Fruit fly (Drosophila melanogaster) whole organism, adult: ENCODE measurements around the gene CG4768.

ENCODE experiments used
- CG11617 ChIP-seq: fragments of 200-800 bp; sonication (Bioruptor generic); optimal IDR thresholded peaks from 2 replicates; lab custom pipeline; 2017; ENCODE audit warnings: mild to moderate bottlenecking, missing biosample characterization, missing genetic modification reagents, missing genetic modification characterization
- CG12768 ChIP-seq: fragments of 200-800 bp; sonication (Bioruptor generic); optimal IDR thresholded peaks from 2 replicates; lab custom pipeline; 2017; ENCODE audit warnings: missing biosample characterization, missing genetic modification characterization, mild to moderate bottlenecking, moderate library complexity, missing genetic modification reagents
- CG14711 ChIP-seq: fragments of 200-800 bp; sonication (Bioruptor generic); optimal IDR thresholded peaks from 2 replicates; lab custom pipeline; 2018; ENCODE audit warnings: missing biosample characterization, mild to moderate bottlenecking, missing genetic modification characterization, moderate library complexity
- CG1620 ChIP-seq: fragments of 200-800 bp; sonication (Bioruptor generic); optimal IDR thresholded peaks from 2 replicates; lab custom pipeline; 2016; ENCODE audit warnings: missing biosample characterization, missing genetic modification characterization
- CG33017 ChIP-seq: fragments of 200-800 bp; sonication (Bioruptor generic); optimal IDR thresholded peaks from 2 replicates; lab custom pipeline; 2018; ENCODE audit warnings: missing biosample characterization, mild to moderate bottlenecking, missing genetic modification characterization, moderate library complexity
- CG5204 ChIP-seq: fragments of 200-800 bp; sonication (Bioruptor generic); optimal IDR thresholded peaks from 2 replicates; lab custom pipeline; 2016; ENCODE audit warnings: missing biosample characterization, missing genetic modification characterization
- CG7045 ChIP-seq: fragments of 200-800 bp; sonication (Bioruptor generic); optimal IDR thresholded peaks from 2 replicates; lab custom pipeline; 2017; ENCODE audit warnings: missing biosample characterization, mild to moderate bottlenecking, missing genetic modification characterization
- CG7101 ChIP-seq: fragments of 200-800 bp; sonication (Bioruptor generic); optimal IDR thresholded peaks from 2 replicates; lab custom pipeline; 2018; ENCODE audit warnings: missing biosample characterization, mild to moderate bottlenecking, missing genetic modification characterization, moderate library complexity
- Clk ChIP-seq: fragments of 200-800 bp; sonication (Bioruptor generic); optimal IDR thresholded peaks from 2 replicates; lab custom pipeline; 2017; ENCODE audit warnings: missing biosample characterization, missing genetic modification characterization
- Crg-1 ChIP-seq: fragments of 200-800 bp; sonication (Bioruptor generic); optimal IDR thresholded peaks from 2 replicates; lab custom pipeline; 2016; ENCODE audit warnings: missing biosample characterization, missing genetic modification characterization
- Hr96 ChIP-seq: fragments of 200-800 bp; sonication (Bioruptor generic); optimal IDR thresholded peaks from 2 replicates; lab custom pipeline; 2016; ENCODE audit warnings: missing biosample characterization, missing genetic modification characterization
- Mnt ChIP-seq: fragments of 200-800 bp; sonication (Bioruptor generic); optimal IDR thresholded peaks from 2 replicates; lab custom pipeline; 2016; ENCODE audit warnings: missing biosample characterization, mild to moderate bottlenecking, missing genetic modification characterization
- bab1 ChIP-seq: fragments of 200-800 bp; sonication (Bioruptor generic); optimal IDR thresholded peaks from 3 replicates; lab custom pipeline; 2019; ENCODE audit warnings: missing biosample characterization, mild to moderate bottlenecking, missing genetic modification characterization, moderate library complexity
- cic ChIP-seq: fragments of 200-800 bp; sonication (Bioruptor generic); optimal IDR thresholded peaks from 2 replicates; lab custom pipeline; 2017; ENCODE audit warnings: missing biosample characterization, mild to moderate bottlenecking, missing genetic modification characterization, moderate library complexity
- cnc ChIP-seq, 2 experiments: fragments of >200 bp; optimal IDR thresholded peaks; 2 replicates each; lab custom pipeline; 2017
- kay ChIP-seq: fragments of 200-800 bp; sonication (Bioruptor generic); peaks from one replicate; lab custom pipeline; 2016; ENCODE audit warnings: missing biosample characterization, missing genetic modification characterization, borderline replicate concordance
- ovo ChIP-seq: fragments of 200-800 bp; sonication (Bioruptor generic); optimal IDR thresholded peaks from 2 replicates; lab custom pipeline; 2016; ENCODE audit warnings: missing biosample characterization, missing genetic modification characterization
- pad ChIP-seq: fragments of 200-800 bp; sonication (Bioruptor generic); optimal IDR thresholded peaks from 3 replicates; lab custom pipeline; 2017; ENCODE audit warnings: missing biosample characterization, missing genetic modification characterization, mild to moderate bottlenecking, moderate library complexity, missing genetic modification reagents
- tj ChIP-seq: fragments of 200-800 bp; sonication (Bioruptor generic); optimal IDR thresholded peaks from 3 replicates; lab custom pipeline; 2017; ENCODE audit warnings: missing biosample characterization, mild to moderate bottlenecking, missing genetic modification characterization, moderate library complexity
- toe ChIP-seq: fragments of 200-800 bp; sonication (Bioruptor generic); optimal IDR thresholded peaks from 2 replicates; lab custom pipeline; 2016; ENCODE audit warnings: missing biosample characterization, missing genetic modification characterization

Gene CG4768

DNA sequence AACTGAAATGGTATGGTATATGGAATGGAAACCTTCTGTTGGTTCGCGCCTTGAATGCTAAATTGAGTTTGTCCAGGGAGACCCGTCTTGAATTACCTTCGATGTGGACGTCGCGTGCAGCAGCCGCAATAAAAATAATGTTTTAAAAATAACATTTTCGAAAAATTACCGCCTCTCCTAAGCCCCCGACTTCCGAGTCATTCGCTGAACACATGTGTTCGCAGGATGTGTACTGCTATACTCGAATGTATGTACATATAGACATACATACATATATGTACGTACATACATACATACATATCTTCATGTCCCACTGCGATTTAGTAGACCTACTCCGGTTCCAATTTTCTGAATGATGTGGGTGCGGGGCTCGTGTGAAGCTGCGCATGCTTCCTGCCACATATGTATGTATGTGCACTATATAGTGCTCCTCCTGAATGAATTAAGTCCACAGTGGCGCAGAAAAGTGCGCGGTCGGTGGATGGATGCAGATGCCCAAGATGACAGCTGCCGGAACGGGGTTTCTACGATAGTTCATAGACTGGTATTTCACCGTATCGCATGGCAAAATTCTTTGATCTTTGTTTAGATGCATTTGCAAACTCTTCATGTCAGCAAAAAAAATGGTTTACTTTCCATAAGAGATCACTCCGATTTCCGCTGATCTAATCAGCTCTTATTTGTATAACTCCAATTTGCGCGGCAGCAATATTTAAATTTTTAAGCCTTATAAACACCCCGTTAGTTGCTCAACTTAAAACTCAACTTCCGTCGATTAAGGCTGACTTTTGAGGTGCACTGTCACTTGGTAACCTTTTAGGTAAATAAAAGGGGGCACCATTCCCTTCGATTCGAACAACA is 17.5 kb upstream of the CG4768 start:
- TF ChIP-seq pad (GFP tag; lab: Kevin White, UChicago) (no peak), kay (GFP tag; lab: Kevin White, UChicago) (no peak), cnc (optimal IDR thresholded peaks at IDR 0.05; lab: Kevin White, UChicago) (no peak), cic (GFP tag; lab: Kevin White, UChicago) (no peak), CG5204 (GFP tag; lab: Kevin White, UChicago) (no peak), CG33017 (tag; lab: Kevin White, UChicago) (no peak), CG12768 (GFP tag; lab: Kevin White, UChicago) (no peak), Clk (GFP tag; lab: Kevin White, UChicago) (no peak), CG11617 (GFP tag; lab: Kevin White, UChicago) (no peak), Hr96 (GFP tag; lab: Kevin White, UChicago) (no peak), CG14711 (tag; lab: Kevin White, UChicago) (no peak)

- TF ChIP-seq Crg-1 (GFP tag; lab: Kevin White, UChicago) (no peak), CG33017 (tag; lab: Kevin White, UChicago) (no peak), CG7045 (no peak), Hr96 (GFP tag; lab: Kevin White, UChicago) (no peak), toe (GFP tag; lab: Kevin White, UChicago) (no peak), cnc (optimal IDR thresholded peaks at IDR 0.05; lab: Kevin White, UChicago) (no peak), Mnt (GFP tag; lab: Kevin White, UChicago) (no peak), Clk (GFP tag; lab: Kevin White, UChicago) (no peak), CG5204 (GFP tag; lab: Kevin White, UChicago) (no peak), CG14711 (tag; lab: Kevin White, UChicago) (no peak), ovo (GFP tag; lab: Kevin White, UChicago) (no peak), cic (GFP tag; lab: Kevin White, UChicago) (no peak), CG1620 (no peak), CG7101 (tag; lab: Kevin White, UChicago) (no peak), CG12768 (GFP tag; lab: Kevin White, UChicago) (no peak), bab1 (GFP tag; lab: Kevin White, UChicago) (no peak), kay (GFP tag; lab: Kevin White, UChicago) (no peak), tj (no peak), CG11617 (GFP tag; lab: Kevin White, UChicago) (no peak)
These were observed 16.8 kb upstream of the CG4768 start for dm6 chrX:16775083-16775482.

DNA sequence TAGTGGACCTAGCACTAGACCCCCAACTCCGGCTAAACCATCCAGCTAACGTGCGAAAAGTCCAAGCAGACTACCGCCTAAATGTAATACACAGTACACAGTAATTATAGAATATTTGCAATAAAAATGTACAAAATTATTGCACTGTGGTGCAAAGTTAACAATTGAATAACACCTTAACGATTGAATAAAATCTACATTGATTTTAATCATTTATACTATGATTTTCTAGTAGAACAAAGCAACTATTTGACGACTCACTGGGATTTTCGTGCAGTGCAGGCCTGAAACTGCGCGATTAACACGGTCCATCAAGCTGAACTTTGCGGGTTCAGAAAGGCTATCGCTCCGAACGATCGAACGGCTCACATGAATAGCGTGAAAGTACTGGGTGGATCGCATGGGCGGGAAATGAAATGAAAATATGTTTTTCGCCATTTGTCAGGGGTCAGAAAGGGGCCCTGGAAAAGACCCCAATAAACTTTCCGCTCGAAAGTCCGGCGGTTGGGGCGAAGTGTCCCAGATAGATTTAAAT is 13.7 kb upstream of the CG4768 start:
- TF ChIP-seq kay (GFP tag; lab: Kevin White, UChicago) (peak; percentile 48), CG5204 (GFP tag; lab: Kevin White, UChicago) (no peak)

dm6 chrX:16780244-16780643 is 11.7 kb upstream of the CG4768 start:
- TF ChIP-seq tj (peak; percentile 71), pad (GFP tag; lab: Kevin White, UChicago) (no peak), bab1 (GFP tag; lab: Kevin White, UChicago) (no peak), CG7101 (tag; lab: Kevin White, UChicago) (no peak), CG1620 (no peak)

DNA sequence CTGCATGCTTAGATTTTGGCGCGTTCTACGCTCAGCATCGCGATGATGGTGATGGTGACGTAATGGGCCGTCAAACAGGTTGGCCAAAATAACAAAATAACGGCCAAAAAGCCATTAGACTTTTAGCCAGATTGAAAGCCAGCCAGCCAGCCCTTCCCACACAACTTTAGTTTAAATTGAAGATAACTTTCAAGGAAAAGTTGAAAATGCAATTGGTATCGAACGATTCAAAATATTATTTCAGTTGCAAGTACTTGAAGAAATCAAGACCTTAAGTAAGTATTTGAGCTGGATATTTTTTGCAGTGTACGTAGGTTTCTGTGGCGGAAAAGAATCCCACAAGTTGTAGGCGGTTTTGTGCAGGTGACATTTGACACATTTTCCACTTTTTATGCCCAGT is 10.9 kb upstream of the CG4768 start:
- TF ChIP-seq kay (GFP tag; lab: Kevin White, UChicago) (no peak), Crg-1 (GFP tag; lab: Kevin White, UChicago) (no peak), Clk (GFP tag; lab: Kevin White, UChicago) (no peak), cic (GFP tag; lab: Kevin White, UChicago) (no peak), CG14711 (tag; lab: Kevin White, UChicago) (no peak), Mnt (GFP tag; lab: Kevin White, UChicago) (no peak), CG7045 (no peak), bab1 (GFP tag; lab: Kevin White, UChicago) (no peak), ovo (GFP tag; lab: Kevin White, UChicago) (no peak), Hr96 (GFP tag; lab: Kevin White, UChicago) (no peak), CG12768 (GFP tag; lab: Kevin White, UChicago) (no peak)

DNA sequence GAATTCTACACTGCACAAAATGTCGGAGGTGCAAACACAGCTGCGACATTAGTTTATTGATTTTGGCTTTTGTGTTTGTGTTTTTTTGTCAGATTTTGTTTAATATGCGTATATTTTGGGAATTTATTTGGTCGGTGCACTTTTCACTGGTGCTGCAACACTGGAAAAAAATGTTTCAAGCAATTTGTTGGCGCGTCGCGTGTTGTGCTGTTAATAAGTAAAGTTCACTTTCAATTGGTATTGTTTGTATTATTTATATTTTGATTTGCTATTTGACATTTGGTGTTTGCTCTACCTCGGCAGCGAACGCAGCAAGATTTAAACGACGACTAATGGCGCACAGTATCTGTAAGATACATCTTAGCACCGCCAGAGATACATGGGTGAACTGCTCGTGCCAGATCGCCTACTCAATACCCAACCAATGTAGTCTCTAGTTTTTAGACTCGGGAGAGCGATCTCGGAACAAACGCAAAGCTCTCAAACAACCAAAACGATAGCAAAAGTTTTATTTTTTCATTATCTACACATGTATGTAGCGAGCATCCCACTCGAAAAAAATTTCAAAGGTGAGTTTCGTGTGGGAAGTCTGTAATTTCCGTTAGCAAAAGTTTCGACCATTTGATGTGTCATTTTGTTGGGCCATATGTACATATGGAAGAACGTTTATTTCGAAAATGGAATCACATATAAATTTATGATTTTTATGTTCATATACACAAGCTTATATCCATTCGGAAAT is 9.6 kb upstream of the CG4768 start:
- TF ChIP-seq Hr96 (GFP tag; lab: Kevin White, UChicago), result no peak
- peak; percentile 10 for TF ChIP-seq Mnt (GFP tag; lab: Kevin White, UChicago)
- TF ChIP-seq kay (GFP tag; lab: Kevin White, UChicago), result no peak
- no peak for TF ChIP-seq tj
- TF ChIP-seq ovo (GFP tag; lab: Kevin White, UChicago), result no peak
- peak; percentile 13 for TF ChIP-seq CG14711 (tag; lab: Kevin White, UChicago)
- no peak for TF ChIP-seq CG33017 (tag; lab: Kevin White, UChicago)
- no peak for TF ChIP-seq CG7045
- TF ChIP-seq toe (GFP tag; lab: Kevin White, UChicago), result no peak
- no peak for TF ChIP-seq pad (GFP tag; lab: Kevin White, UChicago)
- TF ChIP-seq CG11617 (GFP tag; lab: Kevin White, UChicago), result peak; percentile 28
- no peak for TF ChIP-seq Clk (GFP tag; lab: Kevin White, UChicago)
